Fruit fly (Drosophila melanogaster) whole organism, embryonic: ENCODE data around the gene UQCR-14L.

Source experiments
- Bgb ChIP-seq: fragments of 200-800 bp; sonication (Bioruptor generic); IDR thresholded peaks from 2 replicates; pipeline ENCODE4 v1.3.6; 2022; ENCODE audit warnings: missing biosample characterization, missing genetic modification characterization; ENCODE audit not compliant: partially characterized antibody
- CG12155 ChIP-seq: fragments of 200-800 bp; sonication (Bioruptor generic); optimal IDR thresholded peaks from 3 replicates; lab custom pipeline; 2016; ENCODE audit warnings: missing biosample characterization, missing genetic modification characterization
- CG13287 ChIP-seq: fragments of 200-800 bp; sonication (Bioruptor generic); IDR thresholded peaks from 2 replicates; pipeline ENCODE4 v1.3.6; 2022; ENCODE audit warnings: missing biosample characterization, missing genetic modification characterization; ENCODE audit not compliant: partially characterized antibody
- CG5953 ChIP-seq: fragments of 200-800 bp; sonication (Bioruptor generic); IDR thresholded peaks from 2 replicates; pipeline ENCODE4 v1.3.6; 2022; ENCODE audit warnings: missing biosample characterization, missing genetic modification characterization
- CG6683 ChIP-seq: fragments of 200-800 bp; sonication (Bioruptor generic); optimal IDR thresholded peaks from 2 replicates; lab custom pipeline; 2017; ENCODE audit warnings: missing biosample characterization, mild to moderate bottlenecking, missing genetic modification characterization, missing genetic modification reagents
- CG8924 ChIP-seq: fragments of 200-800 bp; optimal IDR thresholded peaks from 3 replicates; lab custom pipeline; 2019; ENCODE audit warnings: missing biosample characterization, mild to moderate bottlenecking, missing genetic modification characterization, moderate library complexity
- Dad ChIP-seq: fragments of 200-800 bp; sonication (Bioruptor generic); optimal IDR thresholded peaks from 3 replicates; lab custom pipeline; 2016; ENCODE audit warnings: missing biosample characterization, missing genetic modification characterization
- Dek ChIP-seq: fragments of 200-800 bp; sonication (Bioruptor generic); optimal IDR thresholded peaks from 3 replicates; lab custom pipeline; 2019; ENCODE audit warnings: missing biosample characterization, mild to moderate bottlenecking, missing genetic modification characterization, moderate library complexity
- NK7.1 ChIP-seq: fragments of 200-800 bp; sonication (Bioruptor generic); optimal IDR thresholded peaks from 3 replicates; lab custom pipeline; 2016; ENCODE audit warnings: missing biosample characterization, missing genetic modification characterization
- bcd ChIP-seq: fragments of 200-800 bp; sonication (Bioruptor generic); optimal IDR thresholded peaks from 2 replicates; lab custom pipeline; 2017; ENCODE audit warnings: missing biosample characterization, mild to moderate bottlenecking, missing genetic modification characterization
- run ChIP-seq: fragments of 200-800 bp; sonication (Bioruptor generic); optimal IDR thresholded peaks from 3 replicates; lab custom pipeline; 2018; ENCODE audit warnings: missing biosample characterization, mild to moderate bottlenecking, missing genetic modification characterization

dm6 chr3R:28340606-28340999 lies 46.8 kb downstream of the UQCR-14L start:
- no peak for TF ChIP-seq bcd (GFP tag; lab: Kevin White, UChicago)
- no peak for TF ChIP-seq CG5953 (GFP tag; lab: Robert Waterston, UW)
- TF ChIP-seq CG12155 (GFP tag; lab: Kevin White, UChicago), result no peak
- TF ChIP-seq CG8924 (tag; lab: Kevin White, UChicago), result no peak
- TF ChIP-seq CG6683 (GFP tag; lab: Kevin White, UChicago), result no peak
- no peak for TF ChIP-seq Dad (GFP tag; lab: Kevin White, UChicago)
- no peak for TF ChIP-seq NK7.1 (GFP tag; lab: Kevin White, UChicago)
- TF ChIP-seq Bgb (GFP tag; lab: Robert Waterston, UW), result no peak
- TF ChIP-seq run (tag; lab: Kevin White, UChicago), result no peak
- TF ChIP-seq Dek, result no peak
- no peak for TF ChIP-seq CG13287 (GFP tag; lab: Robert Waterston, UW)
